Worm (Caenorhabditis elegans) whole organism, L2 larva: Measurements from ENCODE around the gene F28G4.3.

Source experiments
- F13H6.1 ChIP-seq: sonication (generic microtip); optimal IDR thresholded peaks from 2 replicates; lab custom pipeline; 2016; ENCODE audit warnings: missing genetic modification characterization, missing compliant biosample characterization
- ama-1 ChIP-seq: fragments of 150-350 bp; optimal IDR thresholded peaks from 2 replicates; lab custom pipeline; 2018; ENCODE audit warnings: inconsistent platforms
- lsy-2 ChIP-seq, 2 experiments: fragments of 150-350 bp in 1 of 2; sonication (generic microtip) in 1 of 2; optimal IDR thresholded peaks; 2 replicates each; lab custom pipeline; 2014 to 2017; ENCODE audit warnings: missing biosample characterization in 2 of 2, missing genetic modification characterization in 2 of 2
- mab-5 ChIP-seq: fragments of 150-350 bp; optimal IDR thresholded peaks from 2 replicates; lab custom pipeline; 2014; ENCODE audit warnings: missing biosample characterization, missing genetic modification characterization
- nhr-11 ChIP-seq: fragments of 150-350 bp; optimal IDR thresholded peaks from 2 replicates; lab custom pipeline; 2014; ENCODE audit warnings: missing biosample characterization, missing genetic modification characterization

- TF ChIP-seq nhr-11 (tag; lab: Kevin White, UChicago) (no peak), mab-5 (tag; lab: Kevin White, UChicago) (no peak), ama-1 (lab: Kevin White, UChicago) (no peak), F13H6.1 (no peak), lsy-2 (tag; optimal IDR thresholded peaks at IDR 0.05; lab: Kevin White, UChicago) (no peak)
These were observed 48.8 kb upstream of the F28G4.3 start, which contains the start of gene srw-87 for ce11 chrV:16336326-16336725.
